Fruit fly (Drosophila melanogaster) whole organism, embryonic: Measurements from ENCODE around the gene CG31898.

ENCODE experiments used
- BEAF-32 ChIP-seq: fragments of 200-800 bp; sonication (Bioruptor generic); optimal IDR thresholded peaks from 3 replicates; lab custom pipeline; 2017; ENCODE audit warnings: missing biosample characterization, missing genetic modification characterization, mild to moderate bottlenecking, moderate library complexity, missing genetic modification reagents
- Blimp-1 ChIP-seq: fragments of 200-800 bp; sonication (Bioruptor generic); optimal IDR thresholded peaks from 3 replicates; lab custom pipeline; 2018; ENCODE audit warnings: missing biosample characterization, missing genetic modification characterization, mild to moderate bottlenecking, moderate library complexity, missing genetic modification reagents
- C15 ChIP-seq: fragments of 200-800 bp; sonication (Bioruptor generic); IDR thresholded peaks from 3 replicates; pipeline ENCODE4 v1.3.6; 2022; ENCODE audit warnings: missing biosample characterization, missing genetic modification characterization
- CG10267 ChIP-seq: fragments of 200-800 bp; sonication (Bioruptor generic); optimal IDR thresholded peaks from 2 replicates; lab custom pipeline; 2018; ENCODE audit warnings: missing biosample characterization, mild to moderate bottlenecking, missing genetic modification characterization, moderate library complexity
- CG10654 ChIP-seq: fragments of 200-800 bp; sonication (Bioruptor generic); optimal IDR thresholded peaks from 2 replicates; lab custom pipeline; 2016; ENCODE audit warnings: missing biosample characterization, missing genetic modification characterization
- CG11247 ChIP-seq: fragments of 200-800 bp; sonication (Bioruptor generic); IDR thresholded peaks from 2 replicates; pipeline ENCODE4 v1.3.6; 2022; ENCODE audit warnings: missing biosample characterization, missing genetic modification characterization
- CG12071 ChIP-seq: fragments of 200-800 bp; sonication (Bioruptor generic); optimal IDR thresholded peaks from 3 replicates; lab custom pipeline; 2018; ENCODE audit warnings: missing biosample characterization, mild to moderate bottlenecking, missing genetic modification characterization
- CG12391 ChIP-seq: fragments of 200-800 bp; sonication (Bioruptor generic); optimal IDR thresholded peaks from 3 replicates; lab custom pipeline; 2018; ENCODE audit warnings: missing biosample characterization, mild to moderate bottlenecking, missing genetic modification characterization, moderate library complexity
- CG12769 ChIP-seq: fragments of 200-800 bp; sonication (Bioruptor generic); optimal IDR thresholded peaks from 2 replicates; lab custom pipeline; 2019; ENCODE audit warnings: missing biosample characterization, mild to moderate bottlenecking, missing genetic modification characterization, moderate library complexity
- CG13123 ChIP-seq: fragments of 200-800 bp; sonication (Bioruptor generic); optimal IDR thresholded peaks from 2 replicates; lab custom pipeline; 2016; ENCODE audit warnings: missing biosample characterization, missing genetic modification characterization
- CG13296 ChIP-seq: fragments of 200-800 bp; sonication (Bioruptor generic); optimal IDR thresholded peaks from 3 replicates; lab custom pipeline; 2018; ENCODE audit warnings: missing biosample characterization, mild to moderate bottlenecking, missing genetic modification characterization
- CG17359 ChIP-seq: fragments of 200-800 bp; sonication (Bioruptor generic); optimal IDR thresholded peaks from 3 replicates; lab custom pipeline; 2018; ENCODE audit warnings: missing biosample characterization, mild to moderate bottlenecking, missing genetic modification characterization, moderate library complexity
- CG2712 ChIP-seq: fragments of 200-800 bp; optimal IDR thresholded peaks from 3 replicates; lab custom pipeline; 2019; ENCODE audit warnings: missing biosample characterization, mild to moderate bottlenecking, missing genetic modification characterization, moderate library complexity
- CG32767 ChIP-seq: fragments of 200-800 bp; sonication (Bioruptor generic); IDR thresholded peaks from 2 replicates; pipeline ENCODE4 v1.3.6; 2022; ENCODE audit warnings: missing biosample characterization, missing genetic modification characterization
- CG4282 ChIP-seq: fragments of 200-800 bp; sonication (Bioruptor generic); optimal IDR thresholded peaks from 2 replicates; lab custom pipeline; 2016; ENCODE audit warnings: missing biosample characterization, missing genetic modification characterization
- CG4707 ChIP-seq: fragments of 200-800 bp; sonication (Bioruptor generic); optimal IDR thresholded peaks from 2 replicates; lab custom pipeline; 2018; ENCODE audit warnings: missing biosample characterization, mild to moderate bottlenecking, missing genetic modification characterization, moderate library complexity
- CG4730 ChIP-seq: fragments of 200-800 bp; sonication (Bioruptor generic); IDR thresholded peaks from 2 replicates; pipeline ENCODE4 v1.3.6; 2022; ENCODE audit warnings: missing biosample characterization, missing genetic modification characterization
- CG7839 ChIP-seq: fragments of 200-800 bp; sonication (Bioruptor generic); optimal IDR thresholded peaks from 3 replicates; lab custom pipeline; 2018; ENCODE audit warnings: missing biosample characterization, mild to moderate bottlenecking, missing genetic modification characterization, moderate library complexity
- D ChIP-seq, 2 experiments: fragments of 200-800 bp in 1 of 2; fragments of >200 bp in 1 of 2; sonication (Bioruptor generic) in 1 of 2; optimal IDR thresholded peaks; 2 replicates in 1 of 2; 3 replicates in 1 of 2; lab custom pipeline; 2017; ENCODE audit warnings: mild to moderate bottlenecking in 1 of 2, missing biosample characterization in 1 of 2, missing genetic modification characterization in 1 of 2, missing genetic modification reagents in 1 of 2
- Doc2 ChIP-seq: fragments of 200-800 bp; sonication (Bioruptor generic); IDR thresholded peaks from 2 replicates; pipeline ENCODE4 v1.3.6; 2022; ENCODE audit warnings: missing biosample characterization, missing genetic modification characterization
- Dref ChIP-seq: fragments of 200-800 bp; sonication (Bioruptor generic); IDR thresholded peaks from 2 replicates; pipeline ENCODE4 v1.3.6; 2022; ENCODE audit warnings: missing biosample characterization, missing genetic modification characterization
- HHEX ChIP-seq: fragments of 200-800 bp; sonication (Bioruptor generic); optimal IDR thresholded peaks from 3 replicates; lab custom pipeline; 2017; ENCODE audit warnings: missing biosample characterization, mild to moderate bottlenecking, missing genetic modification characterization, missing genetic modification reagents
- Hmx ChIP-seq: fragments of 200-800 bp; sonication (Bioruptor generic); optimal IDR thresholded peaks from 2 replicates; lab custom pipeline; 2016; ENCODE audit warnings: missing biosample characterization, missing genetic modification characterization
- Hr78 ChIP-seq, 2 experiments: fragments of 200-800 bp in 1 of 2; fragments of >200 bp in 1 of 2; sonication (Bioruptor generic) in 1 of 2; optimal IDR thresholded peaks; 2 replicates each; lab custom pipeline; 2017 to 2019; ENCODE audit warnings: missing biosample characterization in 2 of 2, missing genetic modification characterization in 2 of 2, mild to moderate bottlenecking in 1 of 2, moderate library complexity in 1 of 2
- Meics ChIP-seq: fragments of 200-800 bp; sonication (Bioruptor generic); optimal IDR thresholded peaks from 2 replicates; lab custom pipeline; 2017; ENCODE audit warnings: missing biosample characterization, mild to moderate bottlenecking, missing genetic modification characterization
- Poxn ChIP-seq: fragments of 200-800 bp; sonication (Bioruptor generic); IDR thresholded peaks from 2 replicates; pipeline ENCODE4 v1.3.6; 2022; ENCODE audit warnings: missing biosample characterization, missing genetic modification characterization
- Ptx1 ChIP-seq: fragments of 200-800 bp; sonication (Bioruptor generic); IDR thresholded peaks from 2 replicates; pipeline ENCODE4 v1.3.6; 2022; ENCODE audit warnings: missing biosample characterization, missing genetic modification characterization
- Ravus ChIP-seq: fragments of 200-800 bp; sonication (Bioruptor generic); IDR thresholded peaks from 2 replicates; pipeline ENCODE4 v1.3.6; 2022; ENCODE audit warnings: missing biosample characterization, missing genetic modification characterization
- Tbp ChIP-seq: fragments of >200 bp; optimal IDR thresholded peaks from 2 replicates; lab custom pipeline; 2018; ENCODE audit warnings: missing biosample characterization, missing genetic modification characterization
- Vsx1 ChIP-seq: fragments of 200-800 bp; sonication (Bioruptor generic); optimal IDR thresholded peaks from 2 replicates; lab custom pipeline; 2017; ENCODE audit warnings: missing biosample characterization, mild to moderate bottlenecking, missing genetic modification characterization, missing genetic modification reagents
- ac ChIP-seq: fragments of 200-800 bp; sonication (Bioruptor generic); optimal IDR thresholded peaks from 3 replicates; lab custom pipeline; 2017; ENCODE audit warnings: missing biosample characterization, mild to moderate bottlenecking, missing genetic modification characterization
- caup ChIP-seq: fragments of 200-800 bp; sonication (Bioruptor generic); optimal IDR thresholded peaks from 3 replicates; lab custom pipeline; 2017; ENCODE audit warnings: missing biosample characterization, mild to moderate bottlenecking, missing genetic modification characterization, moderate library complexity; ENCODE audit not compliant: severe bottlenecking
- chinmo ChIP-seq: fragments of 200-800 bp; sonication (Bioruptor generic); IDR thresholded peaks from 4 replicates; pipeline ENCODE4 v1.3.6; 2022; ENCODE audit warnings: missing biosample characterization, missing genetic modification characterization; ENCODE audit not compliant: partially characterized antibody
- dm ChIP-seq: fragments of 200-800 bp; sonication (Bioruptor generic); optimal IDR thresholded peaks from 3 replicates; lab custom pipeline; 2016; ENCODE audit warnings: missing biosample characterization, missing genetic modification characterization
- ewg ChIP-seq: fragments of 200-800 bp; sonication (Bioruptor generic); optimal IDR thresholded peaks from 3 replicates; lab custom pipeline; 2017; ENCODE audit warnings: mild to moderate bottlenecking, missing biosample characterization, missing genetic modification reagents, missing genetic modification characterization
- exex ChIP-seq: fragments of 200-800 bp; sonication (Bioruptor generic); optimal IDR thresholded peaks from 4 replicates; lab custom pipeline; 2018; ENCODE audit warnings: missing biosample characterization, mild to moderate bottlenecking, missing genetic modification characterization, moderate library complexity
- eyg ChIP-seq: fragments of 200-800 bp; sonication (Bioruptor generic); optimal IDR thresholded peaks from 3 replicates; lab custom pipeline; 2016; ENCODE audit warnings: missing biosample characterization, missing genetic modification characterization
- h ChIP-seq: fragments of >200 bp; optimal IDR thresholded peaks from 2 replicates; lab custom pipeline; 2017
- lab ChIP-seq: fragments of 200-800 bp; sonication (Bioruptor generic); optimal IDR thresholded peaks from 3 replicates; lab custom pipeline; 2017; ENCODE audit warnings: missing biosample characterization, missing genetic modification characterization, mild to moderate bottlenecking, moderate library complexity, missing genetic modification reagents
- mirr ChIP-seq: fragments of 200-800 bp; sonication (Bioruptor generic); optimal IDR thresholded peaks from 3 replicates; lab custom pipeline; 2018; ENCODE audit warnings: missing biosample characterization, mild to moderate bottlenecking, missing genetic modification characterization
- pzg ChIP-seq: fragments of 200-800 bp; sonication (Bioruptor generic); optimal IDR thresholded peaks from 3 replicates; lab custom pipeline; 2018; ENCODE audit warnings: missing biosample characterization, mild to moderate bottlenecking, missing genetic modification characterization, moderate library complexity
- sd ChIP-seq: fragments of 200-800 bp; sonication (Bioruptor generic); optimal IDR thresholded peaks from 3 replicates; lab custom pipeline; 2018; ENCODE audit warnings: missing biosample characterization, mild to moderate bottlenecking, missing genetic modification characterization, moderate library complexity
- shn ChIP-seq: fragments of 200-800 bp; sonication (Bioruptor generic); optimal IDR thresholded peaks from 3 replicates; lab custom pipeline; 2016; ENCODE audit warnings: missing biosample characterization, missing genetic modification characterization
- slp2 ChIP-seq: fragments of 200-800 bp; sonication (Bioruptor generic); optimal IDR thresholded peaks from 2 replicates; lab custom pipeline; 2016; ENCODE audit warnings: missing biosample characterization, missing genetic modification characterization
- stwl ChIP-seq: fragments of 200-800 bp; sonication (Bioruptor generic); optimal IDR thresholded peaks from 3 replicates; lab custom pipeline; 2018; ENCODE audit warnings: missing biosample characterization, mild to moderate bottlenecking, missing genetic modification characterization, moderate library complexity
- sug ChIP-seq: fragments of 200-800 bp; optimal IDR thresholded peaks from 2 replicates; lab custom pipeline; 2019; ENCODE audit warnings: missing biosample characterization, mild to moderate bottlenecking, missing genetic modification characterization, moderate library complexity
- tap ChIP-seq: fragments of 200-800 bp; optimal IDR thresholded peaks from 3 replicates; lab custom pipeline; 2019; ENCODE audit warnings: missing biosample characterization, mild to moderate bottlenecking, missing genetic modification characterization, moderate library complexity
- tna ChIP-seq: fragments of 200-800 bp; sonication (Bioruptor generic); IDR thresholded peaks from 2 replicates; pipeline ENCODE4 v1.3.6; 2022; ENCODE audit warnings: missing biosample characterization, missing genetic modification characterization; ENCODE audit not compliant: partially characterized antibody
- toy ChIP-seq: fragments of 200-800 bp; sonication (Bioruptor generic); IDR thresholded peaks from 2 replicates; pipeline ENCODE4 v1.3.6; 2022; ENCODE audit warnings: missing biosample characterization, missing genetic modification characterization
- vnd ChIP-seq: fragments of 200-800 bp; sonication (Bioruptor generic); IDR thresholded peaks from 3 replicates; pipeline ENCODE4 v1.3.6; 2022; ENCODE audit warnings: missing biosample characterization, missing genetic modification characterization; ENCODE audit not compliant: partially characterized antibody
- vvl ChIP-seq: fragments of 200-800 bp; sonication (Bioruptor generic); IDR thresholded peaks from 2 replicates; pipeline ENCODE4 v1.3.6; 2022; ENCODE audit warnings: missing biosample characterization, missing genetic modification characterization

Gene CG31898

DNA sequence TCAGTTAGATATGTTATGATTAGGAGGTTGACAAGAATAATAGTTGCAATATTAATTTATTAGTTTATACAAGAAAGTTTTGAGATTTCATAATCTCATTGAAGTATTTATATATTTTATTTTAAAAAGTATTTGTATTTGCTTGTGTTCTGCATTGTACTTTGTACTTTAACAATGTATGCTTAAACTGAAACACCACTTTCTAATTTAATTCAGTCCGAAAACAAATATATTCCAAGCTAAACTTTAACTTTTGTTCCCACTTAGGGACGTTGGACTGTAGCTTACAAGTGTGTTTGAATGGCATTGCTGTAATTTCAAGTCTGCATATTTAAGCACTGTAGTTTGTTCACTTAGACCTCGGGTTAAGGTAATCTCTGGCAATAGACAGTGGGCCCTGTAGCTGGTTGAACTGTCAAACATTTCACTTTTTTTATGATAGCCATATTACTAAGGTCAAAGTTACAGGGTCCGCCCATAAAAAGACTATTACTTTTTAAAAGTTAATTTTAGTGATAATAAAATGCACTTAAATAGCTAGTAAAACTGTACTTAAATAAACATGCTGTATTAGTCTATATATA, 28.8 kb upstream of the CG31898 start (continued):
- no peak for TF ChIP-seq CG4707 (GFP tag; lab: Kevin White, UChicago)
- no peak for TF ChIP-seq dm
- TF ChIP-seq CG10267 (tag; lab: Kevin White, UChicago): peak; percentile 7
- no peak for TF ChIP-seq BEAF-32
- peak; percentile 21 for TF ChIP-seq tap (tag; lab: Kevin White, UChicago)
- TF ChIP-seq shn: no peak
- peak; percentile 19 for TF ChIP-seq HHEX
- no peak for TF ChIP-seq Dref (GFP tag; lab: Robert Waterston, UW)
- no peak for TF ChIP-seq CG12391
- TF ChIP-seq CG2712 (tag; lab: Kevin White, UChicago): peak; percentile 29
- peak; percentile 46 for TF ChIP-seq CG7839 (tag; lab: Kevin White, UChicago)
- TF ChIP-seq Ravus (GFP tag; lab: Robert Waterston, UW): no peak
- no peak for TF ChIP-seq C15
- TF ChIP-seq sug: no peak
- TF ChIP-seq Doc2: no peak
- TF ChIP-seq Blimp-1 (GFP tag; lab: Kevin White, UChicago): no peak
- TF ChIP-seq tna: no peak
- TF ChIP-seq vvl (GFP tag; lab: Robert Waterston, UW): no peak
- no peak for TF ChIP-seq CG12071
- peak; percentile 14 for TF ChIP-seq CG17359 (tag; lab: Kevin White, UChicago)
- TF ChIP-seq chinmo: no peak
- TF ChIP-seq CG12769 (tag; lab: Kevin White, UChicago): no peak
- TF ChIP-seq D (optimal IDR thresholded peaks at IDR 0.05; lab: Kevin White, UChicago): no peak
- TF ChIP-seq D (GFP tag; optimal IDR thresholded peaks at IDR 0.05; lab: Kevin White, UChicago): no peak
- TF ChIP-seq slp2: no peak
- TF ChIP-seq ewg (GFP tag; lab: Kevin White, UChicago): no peak

DNA sequence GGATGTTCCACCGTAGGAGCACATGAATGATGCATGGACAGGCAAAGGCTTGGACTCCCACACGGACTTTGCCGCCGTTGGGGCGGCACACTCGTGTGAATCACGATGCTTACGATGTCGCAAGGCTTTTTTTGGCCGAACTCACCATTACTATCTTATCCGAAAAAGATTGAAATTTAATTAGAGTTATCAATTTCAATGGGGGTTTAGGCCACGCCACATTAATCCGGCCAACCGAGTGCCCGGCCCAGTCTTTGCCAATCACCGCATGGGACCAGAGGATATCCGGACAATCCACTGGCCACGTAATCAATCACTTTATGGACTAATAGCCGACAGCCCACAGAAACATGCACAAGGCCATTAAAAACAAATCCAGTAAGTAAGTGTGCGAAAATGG, 28.0 kb upstream of the CG31898 start:
- TF ChIP-seq vnd (GFP tag; lab: Robert Waterston, UW) (no peak), Hr78 (GFP tag; optimal IDR thresholded peaks at IDR 0.05; lab: Kevin White, UChicago) (no peak), Poxn (GFP tag; lab: Robert Waterston, UW) (no peak), Meics (no peak), Tbp (GFP tag; lab: Kevin White, UChicago) (no peak), eyg (no peak), h (lab: Kevin White, UChicago) (no peak), mirr (GFP tag; lab: Kevin White, UChicago) (peak; percentile 39), sd (tag; lab: Kevin White, UChicago) (no peak), sug (peak; percentile 23), CG11247 (GFP tag; lab: Robert Waterston, UW) (no peak), exex (tag; lab: Kevin White, UChicago) (peak; percentile 83), CG13296 (GFP tag; lab: Kevin White, UChicago) (no peak), lab (peak; percentile 20), CG32767 (GFP tag; lab: Robert Waterston, UW) (no peak), pzg (no peak), Ptx1 (GFP tag; lab: Robert Waterston, UW) (no peak), Vsx1 (GFP tag; lab: Kevin White, UChicago) (no peak), stwl (no peak), toy (GFP tag; lab: Robert Waterston, UW) (no peak), CG4730 (0 out of 2 replicates have a peak, but pooled peaks have one; percentile 17), CG4282 (GFP tag; lab: Kevin White, UChicago) (no peak), CG13123 (no peak), ac (GFP tag; lab: Kevin White, UChicago) (no peak), Hmx (GFP tag; lab: Kevin White, UChicago) (no peak), caup (no peak), CG10654 (GFP tag; lab: Kevin White, UChicago) (no peak)
